Worm (Caenorhabditis elegans): ENCODE measurements around the gene srv-34.
"Not testable (repeated sequence)": the region's sequence is repeated elsewhere in the genome, so short reads cannot be mapped to it uniquely, and the experiment has no call there.

- TF ChIP-seq cog-1 (tag; optimal IDR thresholded peaks at IDR 0.05); klf-2 (GFP tag; conservative IDR thresholded peaks at IDR 0.05); ztf-23 (GFP tag; IDR thresholded peaks at IDR 0.05); ztf-29 (GFP tag; IDR thresholded peaks at IDR 0.05); tab-1 (GFP tag; IDR thresholded peaks at IDR 0.05); flt-1 (GFP tag; IDR thresholded peaks at IDR 0.05); T22C8.4 (GFP tag; IDR thresholded peaks at IDR 0.05); med-1 (GFP tag; optimal IDR thresholded peaks at IDR 0.05; ENCODE audit: insufficient read depth); ref-1 (GFP tag; conservative IDR thresholded peaks at IDR 0.05): not testable (repeated sequence)
Measured at ce11 chrV:16338287-16339092, 36.1 kb downstream of the srv-34 start, which contains the start of gene slc-9B.2.

Data from whole organism, midembryonic.